Worm (Caenorhabditis elegans): ENCODE results near the gene glb-29.

DNA sequence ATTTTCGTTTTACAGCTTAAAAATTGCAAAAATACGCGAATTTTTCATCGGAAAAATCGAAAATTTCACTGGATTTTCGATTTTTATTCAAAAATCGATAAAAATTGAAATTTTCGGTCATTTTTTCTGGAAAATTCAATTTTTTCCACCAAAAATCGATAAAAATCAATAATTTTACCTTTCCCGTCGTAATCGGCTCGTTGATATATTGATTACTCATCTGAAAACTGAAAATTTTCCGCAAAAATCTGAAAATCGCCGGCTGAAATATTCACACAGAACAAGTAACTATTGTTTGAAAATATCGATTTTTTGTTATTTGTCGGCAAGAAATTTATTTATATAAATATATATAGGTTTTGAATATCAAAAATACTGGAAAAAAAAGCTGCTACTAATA, 27.6 kb downstream of the glb-29 start, which contains the start of gene cyn-16:
- TF ChIP-seq ZK546.5 (tag; optimal IDR thresholded peaks at IDR 0.05) (no peak), nhr-77 (tag; optimal IDR thresholded peaks at IDR 0.05) (no peak), nhr-6 (tag; optimal IDR thresholded peaks at IDR 0.05) (no peak), ceh-20 (GFP tag; IDR thresholded peaks at IDR 0.05) (no peak), lin-39 (tag; optimal IDR thresholded peaks at IDR 0.05) (no peak), unc-62 (GFP tag; optimal IDR thresholded peaks at IDR 0.05 in 1 of 2) (no peak), unc-62 (tag; optimal IDR thresholded peaks at IDR 0.05) (no peak), snpc-4 (tag; optimal IDR thresholded peaks at IDR 0.05) (no peak), aha-1 (tag) (no peak)

Measured in whole organism, L4 larva.